Fruit fly (Drosophila melanogaster): ENCODE measurements around the gene CG32024.

CG32024 gene

dm6 chr3L:8807113-8807651, at the start of gene CG32024, which contains the start of gene CG13312:
CG32024 (plus strand) TSS chr3L:8807601.
CG13312 (minus strand) TSS chr3L:8807213.
- no peak for TF ChIP-seq CG8159 (tag; optimal IDR thresholded peaks at IDR 0.05)
- TF ChIP-seq CG14655 (GFP tag; optimal IDR thresholded peaks at IDR 0.05): no peak
- no peak for TF ChIP-seq CG32121 (GFP tag; IDR thresholded peaks at IDR 0.05)
- no peak for TF ChIP-seq CG15710 (tag; optimal IDR thresholded peaks at IDR 0.05)
- TF ChIP-seq CG9948 (tag; optimal IDR thresholded peaks at IDR 0.05): no peak
- no peak for TF ChIP-seq rn (GFP tag; IDR thresholded peaks at IDR 0.05)
- TF ChIP-seq CG4496 (GFP tag; IDR thresholded peaks at IDR 0.05): no peak
- TF ChIP-seq Ets98B (GFP tag; IDR thresholded peaks at IDR 0.05): no peak
- TF ChIP-seq EcR (GFP tag; optimal IDR thresholded peaks at IDR 0.05): no peak
- TF ChIP-seq CG17806 (tag; optimal IDR thresholded peaks at IDR 0.05): no peak
- no peak for TF ChIP-seq Pif1A (GFP tag; optimal IDR thresholded peaks at IDR 0.05)
- no peak for TF ChIP-seq CG12605 (GFP tag; IDR thresholded peaks at IDR 0.05)
- TF ChIP-seq Pif1B (GFP tag; optimal IDR thresholded peaks at IDR 0.05): no peak
- TF ChIP-seq CG8301 (tag; optimal IDR thresholded peaks at IDR 0.05): no peak
- TF ChIP-seq Snoo (tag; optimal IDR thresholded peaks at IDR 0.05): no peak
- no peak for TF ChIP-seq CG34367 (tag; optimal IDR thresholded peaks at IDR 0.05)
- TF ChIP-seq gl (tag; optimal IDR thresholded peaks at IDR 0.05): no peak

dm6 chr3L:8763037-8763454, 44.4 kb upstream of the CG32024 start:
- TF ChIP-seq EcR (GFP tag; optimal IDR thresholded peaks at IDR 0.05) (no peak), CG8301 (tag; optimal IDR thresholded peaks at IDR 0.05) (no peak), D1 (tag; optimal IDR thresholded peaks at IDR 0.05) (no peak), CG32121 (GFP tag; IDR thresholded peaks at IDR 0.05) (peak; percentile 78), CG13204 (GFP tag; optimal IDR thresholded peaks at IDR 0.05) (no peak), fd96Ca (GFP tag; IDR thresholded peaks at IDR 0.05) (peak; percentile 12; the same call in 1 of the 3 replicates), CG14655 (GFP tag; optimal IDR thresholded peaks at IDR 0.05) (no peak), CG15710 (tag; optimal IDR thresholded peaks at IDR 0.05) (peak; percentile 8), Ets98B (GFP tag; IDR thresholded peaks at IDR 0.05) (peak; percentile 64), rn (GFP tag; IDR thresholded peaks at IDR 0.05) (no peak), CG34367 (tag; optimal IDR thresholded peaks at IDR 0.05) (no peak), Pif1B (GFP tag; optimal IDR thresholded peaks at IDR 0.05) (no peak), CG9948 (tag; optimal IDR thresholded peaks at IDR 0.05) (no peak), CG12605 (GFP tag; IDR thresholded peaks at IDR 0.05) (peak; percentile 21; the same call in 1 of the 2 replicates), CG4496 (GFP tag; IDR thresholded peaks at IDR 0.05) (no peak; the same call in 1 of the 3 replicates), CG17806 (tag; optimal IDR thresholded peaks at IDR 0.05) (no peak), Pif1A (GFP tag; optimal IDR thresholded peaks at IDR 0.05) (peak; percentile 10), Snoo (tag; optimal IDR thresholded peaks at IDR 0.05) (no peak)

- TF ChIP-seq fd96Ca (GFP tag; IDR thresholded peaks at IDR 0.05) (no peak), CG34367 (tag; optimal IDR thresholded peaks at IDR 0.05) (no peak), Snoo (tag; optimal IDR thresholded peaks at IDR 0.05) (peak; percentile 32), CG12605 (GFP tag; IDR thresholded peaks at IDR 0.05) (no peak)
Observed at dm6 chr3L:8763794-8764193, 43.6 kb upstream of the CG32024 start.

- TF ChIP-seq Pif1A (GFP tag; optimal IDR thresholded peaks at IDR 0.05) (no peak), CG15710 (tag; optimal IDR thresholded peaks at IDR 0.05) (no peak), CG10348 (GFP tag; IDR thresholded peaks at IDR 0.05) (peak; percentile 66), CG8301 (tag; optimal IDR thresholded peaks at IDR 0.05) (peak; percentile 85), CG12605 (GFP tag; IDR thresholded peaks at IDR 0.05) (peak; percentile 96), Pif1B (GFP tag; optimal IDR thresholded peaks at IDR 0.05) (peak; percentile 32), CG8159 (tag; optimal IDR thresholded peaks at IDR 0.05) (no peak), CG32121 (GFP tag; IDR thresholded peaks at IDR 0.05) (peak; percentile 97), rn (GFP tag; IDR thresholded peaks at IDR 0.05) (peak; percentile 91), CG17806 (tag; optimal IDR thresholded peaks at IDR 0.05) (peak; percentile 71), CG4496 (GFP tag; IDR thresholded peaks at IDR 0.05) (peak; percentile 96), CG13204 (GFP tag; optimal IDR thresholded peaks at IDR 0.05) (no peak), Ets98B (GFP tag; IDR thresholded peaks at IDR 0.05) (peak; percentile 96), Snoo (tag; optimal IDR thresholded peaks at IDR 0.05) (no peak), CG14655 (GFP tag; optimal IDR thresholded peaks at IDR 0.05) (no peak), gl (tag; optimal IDR thresholded peaks at IDR 0.05) (no peak), CG34367 (tag; optimal IDR thresholded peaks at IDR 0.05) (peak; percentile 19), CG9948 (tag; optimal IDR thresholded peaks at IDR 0.05) (peak; percentile 66), fd96Ca (GFP tag; IDR thresholded peaks at IDR 0.05) (peak; percentile 70), EcR (GFP tag; optimal IDR thresholded peaks at IDR 0.05) (no peak), D1 (tag; optimal IDR thresholded peaks at IDR 0.05) (no peak)
Observed at dm6 chr3L:8765493-8765892, 41.9 kb upstream of the CG32024 start.

dm6 chr3L:8765969-8766538, 41.3 kb upstream of the CG32024 start:
- peak; percentile 98 for TF ChIP-seq CG8159 (tag; optimal IDR thresholded peaks at IDR 0.05)
- peak; percentile 63 for TF ChIP-seq D1 (tag; optimal IDR thresholded peaks at IDR 0.05)
- TF ChIP-seq CG32121 (GFP tag; IDR thresholded peaks at IDR 0.05): peak; percentile 92
- peak; percentile 84 for TF ChIP-seq gl (tag; optimal IDR thresholded peaks at IDR 0.05)
- TF ChIP-seq EcR (GFP tag; optimal IDR thresholded peaks at IDR 0.05): peak; percentile 48
- peak; percentile 94 for TF ChIP-seq Pif1A (GFP tag; optimal IDR thresholded peaks at IDR 0.05)
- TF ChIP-seq CG10348 (GFP tag; IDR thresholded peaks at IDR 0.05): peak; percentile 95
- TF ChIP-seq Ets98B (GFP tag; IDR thresholded peaks at IDR 0.05): peak; percentile 92
- peak; percentile 95 for TF ChIP-seq CG15710 (tag; optimal IDR thresholded peaks at IDR 0.05)
- peak; percentile 94 for TF ChIP-seq Snoo (tag; optimal IDR thresholded peaks at IDR 0.05)
- peak; percentile 97 for TF ChIP-seq CG4496 (GFP tag; IDR thresholded peaks at IDR 0.05)
- peak; percentile 91 for TF ChIP-seq CG8301 (tag; optimal IDR thresholded peaks at IDR 0.05)
- peak; percentile 94 for TF ChIP-seq CG13204 (GFP tag; optimal IDR thresholded peaks at IDR 0.05)
- peak; percentile 98 for TF ChIP-seq fd96Ca (GFP tag; IDR thresholded peaks at IDR 0.05)
- peak; percentile 69 for TF ChIP-seq CG12605 (GFP tag; IDR thresholded peaks at IDR 0.05)
- TF ChIP-seq CG14655 (GFP tag; optimal IDR thresholded peaks at IDR 0.05): peak; percentile 99
- TF ChIP-seq CG34367 (tag; optimal IDR thresholded peaks at IDR 0.05): peak; percentile 97
- TF ChIP-seq CG9948 (tag; optimal IDR thresholded peaks at IDR 0.05): peak; percentile 98
- peak; percentile 89 for TF ChIP-seq Pif1B (GFP tag; optimal IDR thresholded peaks at IDR 0.05)
- peak; percentile 95 for TF ChIP-seq rn (GFP tag; IDR thresholded peaks at IDR 0.05)
- peak; percentile 90 for TF ChIP-seq CG17806 (tag; optimal IDR thresholded peaks at IDR 0.05)
